Worm (Caenorhabditis elegans): ENCODE results near the gene sri-77.

sri-77 gene

ce11 chrII:2605319-2605718, at the start of gene sri-77:
sri-77 (minus strand) TSS chrII:2605419.
- TF ChIP-seq efl-1 (optimal IDR thresholded peaks at IDR 0.05) (no peak), efl-1 (GFP tag; optimal IDR thresholded peaks at IDR 0.05 in 1 of 2) (peak in 1 of 2 experiments; percentile 8), efl-3 (GFP tag; optimal IDR thresholded peaks at IDR 0.05) (no peak)

- TF ChIP-seq nhr-90 (tag; optimal IDR thresholded peaks at IDR 0.05; ENCODE audit: poor library complexity) (no peak), rnt-1 (tag; optimal IDR thresholded peaks at IDR 0.05) (no peak), swsn-7 (tag; optimal IDR thresholded peaks at IDR 0.05) (no peak), blmp-1 (tag; optimal IDR thresholded peaks at IDR 0.05) (no peak), mep-1 (tag; optimal IDR thresholded peaks at IDR 0.05) (no peak), egl-13 (tag; optimal IDR thresholded peaks at IDR 0.05) (no peak), unc-30 (tag; optimal IDR thresholded peaks at IDR 0.05) (no peak), lin-39 (tag; optimal IDR thresholded peaks at IDR 0.05) (no peak), ceh-63 (GFP tag; optimal IDR thresholded peaks at IDR 0.05) (no peak), efl-1 (optimal IDR thresholded peaks at IDR 0.05) (no peak), efl-1 (GFP tag; optimal IDR thresholded peaks at IDR 0.05 in 1 of 2) (no peak), tlp-1 (tag; optimal IDR thresholded peaks at IDR 0.05) (no peak), sptf-1 (tag; optimal IDR thresholded peaks at IDR 0.05) (no peak), nhr-12 (tag; optimal IDR thresholded peaks at IDR 0.05) (no peak)
These were observed 44.3 kb upstream of the sri-77 start, which contains the start of the genes F22E5.13 and F22E5.6 for ce11 chrII:2649539-2649938. F22E5.13 (minus strand) TSS chrII:2649639. F22E5.6 (plus strand) TSS chrII:2649835.

ce11 chrII:2649015-2649414, 43.8 kb upstream of the sri-77 start:
- TF ChIP-seq sup-37 (GFP tag; optimal IDR thresholded peaks at IDR 0.05) = no peak
- no peak for TF ChIP-seq ceh-90 (tag; optimal IDR thresholded peaks at IDR 0.05)
- TF ChIP-seq mab-9 (GFP tag; IDR thresholded peaks at IDR 0.05) = no peak
- TF ChIP-seq snu-23 (GFP tag; optimal IDR thresholded peaks at IDR 0.05) = peak; percentile 68
- TF ChIP-seq nhr-237 (tag; optimal IDR thresholded peaks at IDR 0.05) = no peak
- peak; percentile 50 to 61 for TF ChIP-seq efl-1 (optimal IDR thresholded peaks at IDR 0.05)
- peak; percentile 34 to 67 for TF ChIP-seq efl-1 (GFP tag; optimal IDR thresholded peaks at IDR 0.05 in 1 of 2)
- TF ChIP-seq lin-39 (tag; optimal IDR thresholded peaks at IDR 0.05) = no peak
- no peak for TF ChIP-seq zip-4 (GFP tag; optimal IDR thresholded peaks at IDR 0.05)
- no peak for TF ChIP-seq fos-1 (tag; optimal IDR thresholded peaks at IDR 0.05)
- peak; percentile 26 to 51 for TF ChIP-seq lsy-2 (tag; optimal IDR thresholded peaks at IDR 0.05)
- TF ChIP-seq nhr-76 (tag; optimal IDR thresholded peaks at IDR 0.05) = no peak
- peak; percentile 21 for TF ChIP-seq xbp-1 (tag; optimal IDR thresholded peaks at IDR 0.05)
- peak; percentile 44 for TF ChIP-seq mep-1 (tag; optimal IDR thresholded peaks at IDR 0.05)
- no peak for TF ChIP-seq vab-15 (tag; optimal IDR thresholded peaks at IDR 0.05)
- peak; percentile 76 for TF ChIP-seq lin-14 (GFP tag; optimal IDR thresholded peaks at IDR 0.05)
- peak; percentile 47 for TF ChIP-seq nhr-85 (tag)
- TF ChIP-seq swsn-7 (tag; optimal IDR thresholded peaks at IDR 0.05) = peak; percentile 47
- no peak for TF ChIP-seq egl-27 (tag; optimal IDR thresholded peaks at IDR 0.05)
- no peak for TF ChIP-seq ceh-88 (GFP tag; IDR thresholded peaks at IDR 0.05)
- peak; percentile 5 to 11 for TF ChIP-seq lin-35 (GFP tag; optimal IDR thresholded peaks at IDR 0.05)
- 0 out of 2 replicates have a peak, but pooled peaks have one; percentile 9 for TF ChIP-seq nhr-19 (GFP tag; conservative IDR thresholded peaks at IDR 0.05)
- peak; percentile 52 for TF ChIP-seq fkh-8 (tag; optimal IDR thresholded peaks at IDR 0.05)
- peak; percentile 48 for TF ChIP-seq rnt-1 (tag; optimal IDR thresholded peaks at IDR 0.05)
- peak; percentile 61 for TF ChIP-seq nhr-71 (tag; optimal IDR thresholded peaks at IDR 0.05)
- TF ChIP-seq unc-86 (tag; optimal IDR thresholded peaks at IDR 0.05) = no peak
- peak; percentile 49 for TF ChIP-seq nhr-20 (tag; optimal IDR thresholded peaks at IDR 0.05)
- TF ChIP-seq nhr-47 (tag; optimal IDR thresholded peaks at IDR 0.05) = peak; percentile 33
- TF ChIP-seq unc-62 (GFP tag; optimal IDR thresholded peaks at IDR 0.05) = no peak
- no peak for TF ChIP-seq lin-15B (tag; optimal IDR thresholded peaks at IDR 0.05)
- no peak for TF ChIP-seq blmp-1 (tag; optimal IDR thresholded peaks at IDR 0.05)
- peak; percentile 38 for TF ChIP-seq lin-13 (GFP tag; optimal IDR thresholded peaks at IDR 0.05)
- no peak for TF ChIP-seq sptf-1 (tag; optimal IDR thresholded peaks at IDR 0.05)
- peak; percentile 27 for TF ChIP-seq skn-1 (tag; optimal IDR thresholded peaks at IDR 0.05)
- peak; percentile 9 to 54 (median 35) for TF ChIP-seq dpl-1 (GFP tag; optimal IDR thresholded peaks at IDR 0.05)
- TF ChIP-seq efl-3 (GFP tag; optimal IDR thresholded peaks at IDR 0.05) = no peak
